Fruit fly (Drosophila melanogaster): Measurements from ENCODE around the gene grp.
A peak's percentile ranks its signal among the peaks of the same experiment; 100 is the strongest.

grp gene

dm6 chr2L:16720707-16721700, 41.1 kb downstream of the grp start:
- no peak for TF ChIP-seq B-H2 (GFP tag; optimal IDR thresholded peaks at IDR 0.05)
- TF ChIP-seq da (GFP tag; optimal IDR thresholded peaks at IDR 0.05), result peak; percentile 67
- TF ChIP-seq Awh (GFP tag; IDR thresholded peaks at IDR 0.05), result peak; percentile 98
- TF ChIP-seq D19B (GFP tag; optimal IDR thresholded peaks at IDR 0.05), result peak; percentile 67
- peak; percentile 92 for TF ChIP-seq CG18599 (GFP tag; optimal IDR thresholded peaks at IDR 0.05)
- TF ChIP-seq NC2α (GFP tag; optimal IDR thresholded peaks at IDR 0.05), result peak; percentile 74
- peak; percentile 86 for TF ChIP-seq Taf1 (GFP tag; IDR thresholded peaks at IDR 0.05)
- no peak for TF ChIP-seq HmgD (GFP tag; optimal IDR thresholded peaks at IDR 0.05)
- TF ChIP-seq CG17912 (GFP tag; optimal IDR thresholded peaks at IDR 0.05), result peak; percentile 54
- TF ChIP-seq unpg (GFP tag; optimal IDR thresholded peaks at IDR 0.05), result peak; percentile 88
- peak; percentile 59 for TF ChIP-seq CG3995 (GFP tag; optimal IDR thresholded peaks at IDR 0.05)
- TF ChIP-seq nerfin-1 (tag; optimal IDR thresholded peaks at IDR 0.05), result peak; percentile 87
- TF ChIP-seq vfl (GFP tag; optimal IDR thresholded peaks at IDR 0.05), result peak; percentile 22
- TF ChIP-seq Neu2 (GFP tag; optimal IDR thresholded peaks at IDR 0.05; ENCODE audit: borderline replicate concordance), result no peak
- no peak for TF ChIP-seq luna (GFP tag; optimal IDR thresholded peaks at IDR 0.05)
- TF ChIP-seq CG34422 (GFP tag; IDR thresholded peaks at IDR 0.05), result peak; percentile 97
- TF ChIP-seq CG9437 (GFP tag; optimal IDR thresholded peaks at IDR 0.05), result peak; percentile 71
- no peak for TF ChIP-seq nerfin-2 (GFP tag; IDR thresholded peaks at IDR 0.05; ENCODE audit: partially characterized antibody)
- peak; percentile 83; the same call in 1 of the 3 replicates for TF ChIP-seq Mrtf (GFP tag; IDR thresholded peaks at IDR 0.05)
- TF ChIP-seq CG1529 (GFP tag; optimal IDR thresholded peaks at IDR 0.05), result peak; percentile 77
- peak; percentile 81 for TF ChIP-seq CG12942 (GFP tag; optimal IDR thresholded peaks at IDR 0.05)
- peak; percentile 93 for TF ChIP-seq CG1233 (GFP tag; optimal IDR thresholded peaks at IDR 0.05)
- TF ChIP-seq CG15601 (tag; optimal IDR thresholded peaks at IDR 0.05), result peak; percentile 93
- no peak for TF ChIP-seq sc (optimal IDR thresholded peaks at IDR 0.05)
- TF ChIP-seq sc (GFP tag; optimal IDR thresholded peaks at IDR 0.05), result peak; percentile 74
- TF ChIP-seq CG12236 (GFP tag; optimal IDR thresholded peaks at IDR 0.05), result peak; percentile 27
- peak; percentile 80 for TF ChIP-seq Ravus (GFP tag; IDR thresholded peaks at IDR 0.05)
- TF ChIP-seq klu (GFP tag; IDR thresholded peaks at IDR 0.05), result peak; percentile 88
- peak; percentile 60 for TF ChIP-seq Vsx1 (GFP tag; optimal IDR thresholded peaks at IDR 0.05)
- TF ChIP-seq CG2889 (GFP tag; IDR thresholded peaks at IDR 0.05), result peak; percentile 87
- no peak for TF ChIP-seq usp (GFP tag; optimal IDR thresholded peaks at IDR 0.05)
- TF ChIP-seq sd (tag; optimal IDR thresholded peaks at IDR 0.05), result peak; percentile 51
- TF ChIP-seq Ets65A (GFP tag), result peak; percentile 97
- peak; percentile 85 for TF ChIP-seq Elba2 (GFP tag; optimal IDR thresholded peaks at IDR 0.05)
- TF ChIP-seq cwo (GFP tag; optimal IDR thresholded peaks at IDR 0.05), result peak; percentile 86
- peak; percentile 95 for TF ChIP-seq E2f1 (GFP tag; IDR thresholded peaks at IDR 0.05)
- TF ChIP-seq dm (GFP tag; optimal IDR thresholded peaks at IDR 0.05), result peak; percentile 21
- TF ChIP-seq en (GFP tag; optimal IDR thresholded peaks at IDR 0.05), result peak; percentile 55
- peak; percentile 98 for TF ChIP-seq Xrp1 (GFP tag; IDR thresholded peaks at IDR 0.05)
- TF ChIP-seq nau (GFP tag; optimal IDR thresholded peaks at IDR 0.05), result peak; percentile 88
- no peak for TF ChIP-seq vnd (GFP tag; IDR thresholded peaks at IDR 0.05; ENCODE audit: partially characterized antibody)
- peak; percentile 77 for TF ChIP-seq Mad (GFP tag; optimal IDR thresholded peaks at IDR 0.05)
- TF ChIP-seq Nf-YB (GFP tag; optimal IDR thresholded peaks at IDR 0.05), result peak; percentile 60
- no peak for TF ChIP-seq CG9797 (GFP tag; optimal IDR thresholded peaks at IDR 0.05)
- peak; percentile 34; the same call in 1 of the 2 replicates for TF ChIP-seq Poxn (GFP tag; IDR thresholded peaks at IDR 0.05)
- peak; percentile 64 for TF ChIP-seq CG2116 (GFP tag; optimal IDR thresholded peaks at IDR 0.05)
- TF ChIP-seq CG6813 (GFP tag; optimal IDR thresholded peaks at IDR 0.05), result peak; percentile 83
- TF ChIP-seq dpn (GFP tag; optimal IDR thresholded peaks at IDR 0.05), result peak; percentile 69 to 87
